Worm (Caenorhabditis elegans): Measurements from ENCODE around the gene srt-33.

The srt-33 gene

DNA sequence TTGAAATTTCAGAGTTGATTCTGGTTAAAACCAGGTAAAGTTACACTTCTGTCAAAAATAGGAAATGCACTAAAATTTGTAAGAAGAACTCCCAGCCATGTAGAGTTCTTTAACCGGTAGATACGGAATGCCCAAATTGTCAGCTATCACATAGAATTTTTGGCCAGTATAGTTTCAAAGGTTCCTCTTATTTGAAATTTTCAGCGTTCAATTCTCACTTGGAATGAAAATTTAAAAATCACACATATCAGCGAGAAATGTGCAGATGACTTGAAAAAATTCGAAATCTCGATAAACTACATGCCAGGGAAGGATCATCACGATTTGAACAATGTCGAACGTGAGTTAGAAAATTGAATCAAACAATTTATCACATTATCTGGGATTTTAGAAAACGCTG is 16.8 kb upstream of the srt-33 start, which contains the start of gene F14D7.3:
TSS of gene F14D7.3 (plus strand) at position 301 of the 400 bp plus-strand sequence.
- TF ChIP-seq grh-1 (GFP tag; IDR thresholded peaks at IDR 0.05) (no peak), pax-3 (tag; optimal IDR thresholded peaks at IDR 0.05) (no peak), C34B4.2 (tag; optimal IDR thresholded peaks at IDR 0.05) (no peak), zip-4 (GFP tag; optimal IDR thresholded peaks at IDR 0.05) (no peak), nhr-47 (tag; optimal IDR thresholded peaks at IDR 0.05) (no peak), unc-62 (GFP tag; optimal IDR thresholded peaks at IDR 0.05) (no peak), pag-3 (tag; optimal IDR thresholded peaks at IDR 0.05; ENCODE audit: borderline replicate concordance, insufficient read depth) (no peak), efl-1 (optimal IDR thresholded peaks at IDR 0.05) (no peak), efl-1 (GFP tag; optimal IDR thresholded peaks at IDR 0.05 in 1 of 2) (no peak), mep-1 (tag; optimal IDR thresholded peaks at IDR 0.05) (no peak)

ce11 chrV:14294396-14294795 is 14.7 kb upstream of the srt-33 start, which contains the start of gene F14D7.9:
F14D7.9 (plus strand) TSS chrV:14294696.
- TF ChIP-seq elt-3 (tag; optimal IDR thresholded peaks at IDR 0.05) (no peak), nhr-85 (tag) (no peak), nhr-28 (tag; optimal IDR thresholded peaks at IDR 0.05) (no peak), rnt-1 (tag; optimal IDR thresholded peaks at IDR 0.05) (no peak), pqm-1 (tag; optimal IDR thresholded peaks at IDR 0.05) (no peak), ceh-90 (tag; optimal IDR thresholded peaks at IDR 0.05) (no peak), ceh-63 (GFP tag; optimal IDR thresholded peaks at IDR 0.05) (no peak), skn-1 (tag; optimal IDR thresholded peaks at IDR 0.05) (no peak), fos-1 (tag; optimal IDR thresholded peaks at IDR 0.05) (no peak), lin-39 (tag; optimal IDR thresholded peaks at IDR 0.05) (no peak), lsy-2 (tag; optimal IDR thresholded peaks at IDR 0.05) (no peak), mep-1 (tag; optimal IDR thresholded peaks at IDR 0.05) (no peak), dpl-1 (GFP tag; optimal IDR thresholded peaks at IDR 0.05) (no peak), grh-1 (GFP tag; IDR thresholded peaks at IDR 0.05) (no peak), swsn-7 (tag; optimal IDR thresholded peaks at IDR 0.05) (no peak), ceh-8 (GFP tag; optimal IDR thresholded peaks at IDR 0.05) (no peak), egl-13 (tag; optimal IDR thresholded peaks at IDR 0.05) (no peak), fkh-10 (GFP tag; optimal IDR thresholded peaks at IDR 0.05) (no peak), lin-13 (GFP tag; optimal IDR thresholded peaks at IDR 0.05) (no peak), C16A3.4 (tag; optimal IDR thresholded peaks at IDR 0.05) (no peak)

DNA sequence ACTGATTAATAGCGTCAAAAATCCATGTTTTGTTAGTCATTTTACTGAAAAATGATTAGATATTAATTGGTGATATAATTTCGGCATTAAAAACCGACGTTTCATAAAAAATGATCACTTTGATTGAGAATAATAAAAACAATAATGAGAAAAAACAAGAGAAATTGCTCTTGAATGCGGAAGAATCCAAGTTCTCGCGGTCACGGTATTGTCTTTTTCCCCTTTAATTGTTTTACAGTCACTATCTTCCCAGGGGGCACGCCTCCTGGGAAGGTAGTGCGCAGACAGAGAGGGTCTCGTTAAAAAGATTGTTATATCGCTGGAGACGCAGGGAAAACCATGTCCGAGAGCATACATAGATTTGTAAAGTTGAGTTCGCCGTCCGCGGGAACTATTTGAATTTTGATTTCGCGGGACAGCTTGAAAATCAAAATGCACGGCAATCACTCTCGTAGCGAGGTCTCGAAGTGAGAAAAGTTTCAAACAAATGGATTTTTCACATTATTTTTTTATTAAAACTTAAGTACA is 14.1 kb upstream of the srt-33 start, which contains the start of gene F14D7.2:
TSS of gene F14D7.2 (minus strand) at position 51 of the 528 bp plus-strand sequence.
- TF ChIP-seq nhr-47 (tag; optimal IDR thresholded peaks at IDR 0.05) (no peak), tbx-2 (tag; optimal IDR thresholded peaks at IDR 0.05) (no peak), efl-3 (GFP tag; optimal IDR thresholded peaks at IDR 0.05) (no peak), nhr-85 (tag) (no peak), sup-37 (GFP tag; optimal IDR thresholded peaks at IDR 0.05) (no peak), tlp-1 (tag; optimal IDR thresholded peaks at IDR 0.05) (no peak), aha-1 (tag; optimal IDR thresholded peaks at IDR 0.05) (no peak), isw-1 (GFP tag; IDR thresholded peaks at IDR 0.05) (no peak), ztf-4 (tag; optimal IDR thresholded peaks at IDR 0.05) (no peak), unc-86 (tag; optimal IDR thresholded peaks at IDR 0.05) (no peak), xbp-1 (tag; optimal IDR thresholded peaks at IDR 0.05) (no peak), nhr-12 (tag; optimal IDR thresholded peaks at IDR 0.05) (no peak), lin-39 (tag; optimal IDR thresholded peaks at IDR 0.05) (no peak), unc-62 (GFP tag; optimal IDR thresholded peaks at IDR 0.05) (no peak), grh-1 (GFP tag; IDR thresholded peaks at IDR 0.05) (no peak), fkh-8 (tag; optimal IDR thresholded peaks at IDR 0.05) (no peak), ztf-11 (tag; optimal IDR thresholded peaks at IDR 0.05) (no peak), dsc-1 (tag; optimal IDR thresholded peaks at IDR 0.05) (no peak), lin-35 (GFP tag; optimal IDR thresholded peaks at IDR 0.05) (no peak), fkh-4 (tag; optimal IDR thresholded peaks at IDR 0.05; ENCODE audit: borderline replicate concordance) (no peak)

All from whole organism, L1 larva.